Worm (Caenorhabditis elegans): ENCODE data around the gene F23F12.12.

ce11 chrIII:6499102-6499501, 8.8 kb upstream of the F23F12.12 start:
- TF ChIP-seq ceh-39 (tag; optimal IDR thresholded peaks at IDR 0.05) (no peak), ceh-43 (GFP tag; optimal IDR thresholded peaks at IDR 0.05) (no peak)

Data from whole organism, mixed stage, embryonic.